Fruit fly (Drosophila melanogaster): ENCODE measurements around the gene AP-1gamma.

The AP-1gamma gene

DNA sequence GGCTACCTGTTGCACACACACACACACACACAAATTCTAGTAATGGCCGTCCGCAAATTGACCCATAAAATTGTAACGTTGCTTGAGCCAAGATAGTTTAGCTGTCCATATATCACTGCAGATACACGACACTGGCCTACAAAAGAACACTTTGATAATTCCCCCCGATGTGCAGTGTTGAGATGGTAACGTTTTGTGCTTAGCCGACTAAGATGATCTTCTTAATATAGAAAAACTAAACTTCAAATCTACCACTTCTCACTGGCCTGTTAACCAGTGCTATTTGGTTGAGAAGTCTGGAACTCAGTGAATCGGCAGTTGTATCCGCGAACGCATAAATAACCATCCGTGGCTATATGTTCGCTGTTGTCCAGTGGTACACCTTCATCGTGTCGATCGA is 39.7 kb upstream of the AP-1gamma start (continued):
- TF ChIP-seq Dbx (GFP tag; IDR thresholded peaks at IDR 0.05) = no peak
- TF ChIP-seq CG5180 (GFP tag; optimal IDR thresholded peaks at IDR 0.05) = no peak
- TF ChIP-seq otp (GFP tag; IDR thresholded peaks at IDR 0.05) = no peak
- TF ChIP-seq onecut (GFP tag; IDR thresholded peaks at IDR 0.05) = no peak
- peak; percentile 77 for TF ChIP-seq Drgx (GFP tag; IDR thresholded peaks at IDR 0.05)
- no peak for TF ChIP-seq h (optimal IDR thresholded peaks at IDR 0.05)
- TF ChIP-seq Rfx (GFP tag; IDR thresholded peaks at IDR 0.05) = peak; percentile 59
- TF ChIP-seq crc (GFP tag; optimal IDR thresholded peaks at IDR 0.05) = no peak
- TF ChIP-seq ewg (GFP tag; optimal IDR thresholded peaks at IDR 0.05) = no peak
- peak; percentile 7 for TF ChIP-seq lilli (GFP tag; optimal IDR thresholded peaks at IDR 0.05)
- TF ChIP-seq row (GFP tag; IDR thresholded peaks at IDR 0.05) = peak; percentile 33; the same call in 2 of the 3 replicates
- no peak for TF ChIP-seq jigr1 (GFP tag; IDR thresholded peaks at IDR 0.05)
- TF ChIP-seq trem (tag; optimal IDR thresholded peaks at IDR 0.05) = no peak
- 0 out of 3 replicates have a peak, but pooled peaks have one; percentile 31 for TF ChIP-seq ci (GFP tag; IDR thresholded peaks at IDR 0.05)
- TF ChIP-seq CG7357 (GFP tag; IDR thresholded peaks at IDR 0.05) = no peak
- peak; percentile 28; the same call in 1 of the 2 replicates for TF ChIP-seq CG9932 (GFP tag; IDR thresholded peaks at IDR 0.05)
- no peak for TF ChIP-seq CG13287 (GFP tag; IDR thresholded peaks at IDR 0.05; ENCODE audit: partially characterized antibody)
- no peak for TF ChIP-seq CG15479 (GFP tag; optimal IDR thresholded peaks at IDR 0.05)
- TF ChIP-seq CG6813 (GFP tag; optimal IDR thresholded peaks at IDR 0.05) = no peak
- TF ChIP-seq CG18262 (tag; optimal IDR thresholded peaks at IDR 0.05) = no peak
- TF ChIP-seq CG7963 (GFP tag; IDR thresholded peaks at IDR 0.05; ENCODE audit: partially characterized antibody) = no peak
- TF ChIP-seq bab2 (GFP tag; optimal IDR thresholded peaks at IDR 0.05) = no peak
- no peak for TF ChIP-seq Hr39 (optimal IDR thresholded peaks at IDR 0.05)
- no peak for TF ChIP-seq p53 (GFP tag; optimal IDR thresholded peaks at IDR 0.05)
- no peak for TF ChIP-seq danr (GFP tag; IDR thresholded peaks at IDR 0.05)
- no peak for TF ChIP-seq CG8944 (GFP tag; optimal IDR thresholded peaks at IDR 0.05)
- peak; percentile 38 for TF ChIP-seq sens (GFP tag)
- no peak for TF ChIP-seq rib (GFP tag; IDR thresholded peaks at IDR 0.05)
- TF ChIP-seq CG10366 (GFP tag; IDR thresholded peaks at IDR 0.05) = peak; percentile 17; the same call in 1 of the 2 replicates
- no peak for TF ChIP-seq seq (GFP tag; IDR thresholded peaks at IDR 0.05)
- peak; percentile 12 for TF ChIP-seq CG11504 (tag; optimal IDR thresholded peaks at IDR 0.05)
- no peak for TF ChIP-seq Nf-YA (GFP tag; IDR thresholded peaks at IDR 0.05)
- TF ChIP-seq CG7372 (GFP tag; IDR thresholded peaks at IDR 0.05) = no peak
- TF ChIP-seq sob (GFP tag; IDR thresholded peaks at IDR 0.05) = peak; percentile 56
- no peak for TF ChIP-seq Dp (GFP tag; optimal IDR thresholded peaks at IDR 0.05)
- TF ChIP-seq CG17328 (GFP tag; IDR thresholded peaks at IDR 0.05) = 0 out of 2 replicates have a peak, but pooled peaks have one; percentile 15
- TF ChIP-seq Six4 (GFP tag; optimal IDR thresholded peaks at IDR 0.05) = no peak
- no peak for TF ChIP-seq CG17186 (GFP tag; optimal IDR thresholded peaks at IDR 0.05)

DNA sequence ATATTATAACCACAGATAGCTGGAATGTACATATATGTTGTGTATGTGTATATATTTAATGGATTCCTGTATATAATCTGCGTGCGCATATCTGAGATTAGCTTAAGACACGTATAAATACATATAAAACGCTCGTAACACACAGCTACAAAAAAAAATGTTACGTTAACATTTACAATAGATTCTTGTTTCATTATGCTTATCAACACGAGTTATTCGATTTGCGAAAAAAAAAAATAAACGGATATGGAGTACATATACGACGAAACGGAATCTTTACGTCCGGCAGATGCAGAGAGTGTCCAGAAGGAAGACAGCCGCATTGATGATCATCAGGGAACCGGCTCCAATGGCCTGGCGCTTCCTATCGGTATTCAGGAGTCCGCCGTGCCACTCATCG is 37.2 kb upstream of the AP-1gamma start, which contains the start of gene CG10970:
TSS of gene CG10970 (minus strand) at position 101 of the 400 bp plus-strand sequence.
- TF ChIP-seq CG12942 (GFP tag; optimal IDR thresholded peaks at IDR 0.05) (no peak), schlank (tag; optimal IDR thresholded peaks at IDR 0.05) (no peak), Awh (GFP tag; IDR thresholded peaks at IDR 0.05) (no peak), CHES-1-like (GFP tag; optimal IDR thresholded peaks at IDR 0.05) (no peak), nmo (GFP tag; optimal IDR thresholded peaks at IDR 0.05) (no peak), gfzf (GFP tag; optimal IDR thresholded peaks at IDR 0.05) (no peak)
